Worm (Caenorhabditis elegans): ENCODE results near the gene rgs-11.

DNA sequence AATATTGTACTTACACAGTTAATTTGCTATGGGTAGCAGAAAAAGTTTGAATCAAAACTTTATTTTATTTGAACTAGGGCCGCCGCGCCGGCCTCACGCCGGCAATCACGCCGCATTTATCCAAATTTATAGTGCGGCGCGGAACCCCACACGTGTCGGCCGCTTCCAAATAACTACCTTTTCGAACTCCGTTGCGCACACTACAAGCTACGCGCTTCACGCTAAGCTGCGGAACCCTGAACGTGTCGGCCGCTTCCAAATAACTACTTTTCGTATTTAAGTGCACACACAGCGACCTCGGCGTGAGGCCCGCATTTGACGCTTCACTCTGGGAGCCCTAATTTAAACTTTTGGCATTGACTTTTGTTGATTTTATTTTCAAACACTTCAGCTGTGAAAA lies 32.9 kb upstream of the rgs-11 start:
- TF ChIP-seq ztf-29 (GFP tag; IDR thresholded peaks at IDR 0.05) (no peak), ztf-23 (GFP tag; IDR thresholded peaks at IDR 0.05) (no peak), klf-2 (GFP tag; conservative IDR thresholded peaks at IDR 0.05) (no peak), flt-1 (GFP tag; IDR thresholded peaks at IDR 0.05) (no peak), med-1 (GFP tag; optimal IDR thresholded peaks at IDR 0.05; ENCODE audit: insufficient read depth) (no peak)
